Worm (Caenorhabditis elegans): ENCODE results near the gene C27F2.6.

- TF ChIP-seq madf-10 (tag; optimal IDR thresholded peaks at IDR 0.05), result no peak
- no peak for TF ChIP-seq F39B2.1 (GFP tag; IDR thresholded peaks at IDR 0.05)
- no peak for TF ChIP-seq hlh-12 (tag; optimal IDR thresholded peaks at IDR 0.05)
- no peak for TF ChIP-seq nhr-80 (tag; optimal IDR thresholded peaks at IDR 0.05)
- TF ChIP-seq cebp-1 (GFP tag; IDR thresholded peaks at IDR 0.05), result no peak
- no peak for TF ChIP-seq cebp-1 (tag; optimal IDR thresholded peaks at IDR 0.05)
- no peak for TF ChIP-seq madf-8 (GFP tag; conservative IDR thresholded peaks at IDR 0.05)
- TF ChIP-seq nfya-2 (GFP tag; IDR thresholded peaks at IDR 0.05), result no peak
Observed at ce11 chrIII:4965271-4965670, 15.0 kb downstream of the C27F2.6 start, which contains the start of gene nca-2.

Measured in whole organism, young adult.